Worm (Caenorhabditis elegans): ENCODE measurements around the gene gakh-1.

gakh-1 gene

DNA sequence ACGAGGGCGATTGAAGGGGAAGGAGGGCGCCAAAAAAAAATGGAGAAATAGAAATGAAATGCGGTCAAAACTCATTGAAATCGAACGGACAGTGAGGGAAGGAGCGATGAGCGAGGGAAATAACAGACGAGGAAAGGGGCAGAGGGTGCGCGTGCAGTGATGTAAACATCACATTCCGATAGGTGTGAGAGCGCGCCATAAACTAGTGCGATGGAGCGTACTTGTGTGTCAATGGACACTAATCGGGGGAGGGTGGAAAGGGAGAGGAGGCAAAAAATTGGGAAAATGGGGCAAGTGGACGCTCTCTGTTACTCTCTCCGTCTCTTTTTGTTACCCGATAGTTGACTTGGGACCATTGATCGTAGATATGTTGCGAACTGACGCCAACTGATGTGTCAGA, 18.4 kb upstream of the gakh-1 start (continued):
- TF ChIP-seq nhr-71 (tag; optimal IDR thresholded peaks at IDR 0.05) (peak; percentile 70), ceh-63 (GFP tag; optimal IDR thresholded peaks at IDR 0.05) (no peak), nhr-20 (tag; optimal IDR thresholded peaks at IDR 0.05) (peak; percentile 58), zip-4 (GFP tag; optimal IDR thresholded peaks at IDR 0.05) (no peak), nhr-77 (tag; optimal IDR thresholded peaks at IDR 0.05) (no peak), fkh-4 (tag; optimal IDR thresholded peaks at IDR 0.05; ENCODE audit: borderline replicate concordance) (no peak), unc-30 (tag; optimal IDR thresholded peaks at IDR 0.05) (no peak), pag-3 (tag; optimal IDR thresholded peaks at IDR 0.05; ENCODE audit: borderline replicate concordance, insufficient read depth) (no peak), nhr-85 (tag) (peak; percentile 78), nhr-76 (tag; optimal IDR thresholded peaks at IDR 0.05) (no peak), ces-1 (GFP tag; optimal IDR thresholded peaks at IDR 0.05) (no peak), hlh-17 (GFP tag; optimal IDR thresholded peaks at IDR 0.05; ENCODE audit: borderline replicate concordance) (no peak), jun-1 (tag; optimal IDR thresholded peaks at IDR 0.05) (no peak), unc-130 (tag; optimal IDR thresholded peaks at IDR 0.05) (peak; percentile 29), egl-13 (tag; optimal IDR thresholded peaks at IDR 0.05) (peak; percentile 47), sox-4 (tag; optimal IDR thresholded peaks at IDR 0.05) (no peak), sup-37 (GFP tag; optimal IDR thresholded peaks at IDR 0.05) (no peak), snu-23 (GFP tag; optimal IDR thresholded peaks at IDR 0.05) (peak; percentile 68), ztf-4 (tag; optimal IDR thresholded peaks at IDR 0.05) (peak; percentile 5), hpl-2 (GFP tag; optimal IDR thresholded peaks at IDR 0.05) (no peak), ceh-82 (tag; optimal IDR thresholded peaks at IDR 0.05) (peak in 2 of 3 experiments; percentile 37 to 52), lin-39 (tag; optimal IDR thresholded peaks at IDR 0.05) (no peak), nhr-90 (tag; optimal IDR thresholded peaks at IDR 0.05; ENCODE audit: poor library complexity) (peak; percentile 4), pax-3 (tag; optimal IDR thresholded peaks at IDR 0.05) (no peak)

DNA sequence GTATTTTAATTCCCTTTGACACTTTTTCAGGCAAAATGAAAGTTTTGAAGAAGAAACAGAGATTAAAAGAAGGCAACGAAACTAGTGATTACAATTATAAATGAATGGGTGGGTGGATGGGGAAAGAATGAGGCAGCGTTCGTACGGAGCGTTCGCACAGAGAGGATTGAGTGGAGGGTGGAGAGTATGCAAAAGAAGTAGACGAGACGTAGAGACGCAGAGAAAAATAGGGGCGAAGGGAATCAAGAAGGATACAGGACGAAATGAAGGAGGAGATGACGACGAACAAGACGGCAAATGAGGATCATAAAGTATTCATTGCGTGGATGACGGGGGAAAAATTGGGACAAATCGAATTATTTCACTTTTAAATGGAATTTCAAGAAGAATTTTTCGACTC, 17.6 kb upstream of the gakh-1 start:
- TF ChIP-seq lin-14 (GFP tag; optimal IDR thresholded peaks at IDR 0.05) (peak; percentile 49), pag-3 (tag; optimal IDR thresholded peaks at IDR 0.05; ENCODE audit: borderline replicate concordance, insufficient read depth) (no peak), sptf-1 (tag; optimal IDR thresholded peaks at IDR 0.05) (no peak), mdl-1 (tag; optimal IDR thresholded peaks at IDR 0.05) (no peak), dsc-1 (tag; optimal IDR thresholded peaks at IDR 0.05) (peak; percentile 53), dpl-1 (GFP tag; optimal IDR thresholded peaks at IDR 0.05) (no peak), zag-1 (tag; optimal IDR thresholded peaks at IDR 0.05) (no peak), efl-3 (GFP tag; optimal IDR thresholded peaks at IDR 0.05) (no peak), blmp-1 (tag; optimal IDR thresholded peaks at IDR 0.05) (peak; percentile 18), snpc-4 (tag; optimal IDR thresholded peaks at IDR 0.05) (no peak), nhr-77 (tag; optimal IDR thresholded peaks at IDR 0.05) (no peak), mep-1 (tag; optimal IDR thresholded peaks at IDR 0.05) (peak; percentile 49), nhr-85 (tag) (no peak), unc-62 (GFP tag; optimal IDR thresholded peaks at IDR 0.05) (no peak), ceh-90 (tag; optimal IDR thresholded peaks at IDR 0.05) (no peak), lin-35 (GFP tag; optimal IDR thresholded peaks at IDR 0.05) (no peak)

DNA sequence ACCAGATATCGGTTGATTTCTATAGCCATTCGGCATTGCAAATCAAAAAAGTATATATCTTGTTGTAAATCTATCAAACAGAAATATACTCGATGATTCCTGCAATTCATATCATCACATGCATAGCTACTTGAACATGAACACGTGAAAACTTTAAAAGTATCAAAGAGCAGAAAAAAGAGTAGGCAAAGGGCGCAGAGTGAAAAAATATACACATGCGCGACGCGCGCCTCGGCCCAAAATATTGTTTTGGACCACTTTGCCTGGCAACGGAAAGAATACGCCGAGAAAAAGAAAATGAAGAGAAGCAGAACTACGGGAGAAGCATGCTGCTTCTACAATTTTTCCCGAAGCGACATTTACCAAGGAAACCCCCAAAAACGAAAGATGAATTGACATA, 11.7 kb upstream of the gakh-1 start, which contains the start of gene C54H2.4:
Gene C54H2.4, minus strand, starts transcription at position 101 of the 400 bp plus-strand sequence.
- no peak for TF ChIP-seq fkh-10 (GFP tag; optimal IDR thresholded peaks at IDR 0.05)
- peak; percentile 7 for TF ChIP-seq fkh-8 (tag; optimal IDR thresholded peaks at IDR 0.05)

Data from whole organism, L1 larva.